Worm (Caenorhabditis elegans): ENCODE results near the gene msp-142.

ce11 chrII:5844694-5845129, 47.0 kb downstream of the msp-142 start:
- TF ChIP-seq ztf-23 (GFP tag; IDR thresholded peaks at IDR 0.05): peak; percentile 90
- peak; percentile 61; the same call in 1 of the 2 replicates for TF ChIP-seq tab-1 (GFP tag; IDR thresholded peaks at IDR 0.05)
- peak; percentile 99 for TF ChIP-seq cog-1 (tag; optimal IDR thresholded peaks at IDR 0.05)
- peak; percentile 34 for TF ChIP-seq med-1 (GFP tag; optimal IDR thresholded peaks at IDR 0.05; ENCODE audit: insufficient read depth)
- TF ChIP-seq flt-1 (GFP tag; IDR thresholded peaks at IDR 0.05): peak; percentile 90

Measured in whole organism, midembryonic.